Fruit fly (Drosophila melanogaster): ENCODE data around the gene CG10804.

The CG10804 gene

DNA sequence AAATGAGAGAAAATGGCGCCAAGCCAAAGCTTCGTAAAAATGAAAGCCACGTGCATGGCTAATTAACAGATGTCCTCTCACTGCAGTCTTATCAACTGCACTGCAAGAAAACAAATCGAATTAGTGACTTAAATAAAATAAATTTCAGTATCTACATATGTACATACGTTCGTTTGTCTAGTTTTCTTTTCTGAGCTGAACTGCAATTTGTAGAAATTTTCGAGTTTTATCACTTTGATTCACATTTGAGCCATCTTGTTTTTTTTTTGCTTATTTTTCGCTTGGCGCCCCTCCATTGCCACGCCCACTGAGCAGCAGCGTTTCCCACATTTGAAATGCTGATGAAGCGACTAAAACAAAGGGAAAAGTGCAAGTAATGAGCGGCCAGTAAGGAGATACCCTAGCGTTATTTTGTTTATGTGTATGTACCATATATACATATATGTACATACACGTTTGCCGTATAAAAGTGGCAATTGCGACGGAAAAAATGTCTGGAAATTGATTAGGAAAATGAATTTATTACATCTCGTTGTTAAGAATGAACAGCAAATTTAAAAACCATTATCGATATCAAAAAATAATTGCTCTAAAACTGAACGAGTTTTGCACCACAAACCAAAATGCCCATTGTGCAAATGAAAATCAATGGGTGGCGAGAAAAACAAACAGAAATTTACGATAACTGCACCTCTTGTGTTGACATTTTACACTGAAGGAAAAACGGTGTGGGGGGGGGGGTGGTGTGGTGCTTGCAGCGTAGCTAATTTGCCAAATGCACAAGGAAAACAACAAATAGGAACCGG is 34.2 kb downstream of the CG10804 start:
- TF ChIP-seq h (optimal IDR thresholded peaks at IDR 0.05) = no peak
- no peak for TF ChIP-seq Myc (optimal IDR thresholded peaks at IDR 0.05)
- TF ChIP-seq ttk (optimal IDR thresholded peaks at IDR 0.05) = no peak
- TF ChIP-seq Sin3A (optimal IDR thresholded peaks at IDR 0.05) = no peak

DNA sequence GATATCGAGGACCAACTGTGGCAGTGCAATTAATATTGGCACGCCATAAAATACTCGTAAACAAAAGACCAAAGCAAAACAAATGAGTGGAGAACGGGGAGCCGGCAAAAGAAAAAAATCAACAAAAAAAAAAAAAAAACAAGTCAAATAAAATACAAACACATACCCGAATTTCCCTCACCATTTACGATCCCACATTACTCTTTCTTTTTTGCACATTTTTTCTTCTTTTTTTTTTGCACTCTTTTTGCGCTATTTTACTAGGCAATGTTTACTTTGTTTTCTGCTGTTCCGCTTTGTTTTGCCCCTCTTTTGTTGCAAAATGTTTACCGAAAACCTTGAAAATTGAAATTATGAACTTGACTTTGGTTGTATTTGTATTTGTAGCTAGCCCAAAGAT is 35.5 kb downstream of the CG10804 start:
- TF ChIP-seq h (optimal IDR thresholded peaks at IDR 0.05) = no peak

DNA sequence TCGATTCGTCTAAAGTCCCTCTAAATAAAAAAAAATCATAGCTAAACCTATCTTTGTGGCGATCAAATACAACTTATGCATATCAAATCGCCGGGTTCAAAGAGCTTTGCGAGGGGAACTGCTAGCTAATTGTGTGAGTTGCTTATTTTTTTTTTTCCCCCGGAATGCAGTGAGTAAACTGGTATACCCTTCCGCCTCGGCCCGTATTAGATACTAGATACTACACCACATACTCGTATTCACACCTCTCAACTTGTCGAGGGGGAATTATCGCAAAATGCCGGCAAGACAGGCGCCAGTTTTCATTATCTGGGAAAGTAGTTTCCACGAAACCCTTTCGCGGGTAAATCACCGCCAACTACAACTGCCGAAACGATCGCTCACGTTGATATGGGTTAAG is 36.0 kb downstream of the CG10804 start:
- TF ChIP-seq h (optimal IDR thresholded peaks at IDR 0.05) (no peak), Myc (optimal IDR thresholded peaks at IDR 0.05) (no peak), Sin3A (optimal IDR thresholded peaks at IDR 0.05) (no peak), ttk (optimal IDR thresholded peaks at IDR 0.05) (no peak), psq (optimal IDR thresholded peaks at IDR 0.05) (no peak), insv (optimal IDR thresholded peaks at IDR 0.05) (no peak)

DNA sequence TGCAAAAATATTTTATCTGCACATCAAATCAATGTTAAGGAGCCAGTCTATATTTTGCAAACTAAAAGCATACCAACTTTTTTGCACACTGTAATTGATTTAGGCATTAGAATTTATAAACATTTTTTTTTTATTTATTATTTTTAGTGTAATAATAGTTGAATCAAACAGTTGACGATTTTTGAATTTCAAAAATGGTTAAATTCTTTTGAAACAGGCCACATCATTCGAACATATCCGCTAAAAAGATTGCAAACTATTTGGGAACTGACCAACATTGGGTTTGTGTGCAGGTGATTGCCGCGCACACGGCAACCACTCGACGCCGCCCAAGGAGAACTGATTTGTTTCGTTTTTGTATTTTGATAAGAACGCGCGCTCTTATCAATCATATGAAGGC is 37.3 kb downstream of the CG10804 start:
- no peak for TF ChIP-seq Myc (optimal IDR thresholded peaks at IDR 0.05)

DNA sequence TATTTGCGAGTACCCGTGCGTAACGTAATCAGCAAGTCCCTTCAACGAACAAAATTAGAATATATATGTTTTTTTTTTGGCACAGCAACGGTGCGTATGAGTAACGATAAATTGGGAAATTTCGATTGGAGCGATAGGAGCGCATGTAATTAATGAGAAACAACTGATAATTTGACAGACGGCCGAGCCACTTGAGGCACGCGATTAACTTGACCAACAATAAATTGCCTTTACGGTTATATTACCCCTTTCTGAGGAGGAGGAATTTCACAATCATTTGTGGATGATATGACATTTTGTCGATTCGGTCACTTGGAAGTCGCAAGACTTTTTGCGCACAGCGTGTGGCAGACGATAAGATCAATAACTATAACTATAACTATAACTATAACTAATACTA is 38.2 kb downstream of the CG10804 start:
- no peak for TF ChIP-seq psq (optimal IDR thresholded peaks at IDR 0.05)

DNA sequence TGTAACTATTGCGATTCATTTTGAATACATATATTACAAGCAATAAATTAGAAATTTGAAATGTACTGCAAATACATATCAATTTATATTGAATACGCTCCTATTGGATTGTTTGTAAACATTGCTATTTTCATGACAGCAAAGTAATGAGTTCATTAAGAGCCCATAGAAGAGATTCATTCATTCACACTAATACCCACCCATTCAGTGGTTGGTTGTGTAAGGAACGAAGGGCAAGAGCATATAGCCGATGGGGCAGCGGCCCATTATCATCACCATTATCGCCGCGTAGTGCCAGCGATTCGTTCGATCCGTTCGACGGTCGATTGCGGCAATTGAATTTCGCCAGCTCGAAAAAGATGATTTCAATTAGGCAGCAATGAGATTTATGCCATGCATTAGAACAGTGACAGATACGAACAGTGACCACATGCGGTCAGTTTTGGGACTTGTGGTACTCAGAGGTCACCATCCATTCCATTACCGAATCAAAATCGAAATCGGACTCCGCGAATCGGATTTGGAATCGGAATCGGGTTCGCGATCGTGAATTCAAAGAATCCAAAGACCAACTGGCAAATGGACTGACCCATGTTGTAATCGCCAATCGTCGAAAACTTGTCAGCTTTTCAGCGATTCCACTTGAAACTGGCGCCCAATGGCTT is 39.4 kb downstream of the CG10804 start:
- no peak for TF ChIP-seq h (optimal IDR thresholded peaks at IDR 0.05)
- no peak for TF ChIP-seq Sin3A (optimal IDR thresholded peaks at IDR 0.05)
- TF ChIP-seq psq (optimal IDR thresholded peaks at IDR 0.05) = no peak
- TF ChIP-seq insv (optimal IDR thresholded peaks at IDR 0.05) = no peak
- no peak for TF ChIP-seq ttk (optimal IDR thresholded peaks at IDR 0.05)
- TF ChIP-seq Myc (optimal IDR thresholded peaks at IDR 0.05) = no peak

DNA sequence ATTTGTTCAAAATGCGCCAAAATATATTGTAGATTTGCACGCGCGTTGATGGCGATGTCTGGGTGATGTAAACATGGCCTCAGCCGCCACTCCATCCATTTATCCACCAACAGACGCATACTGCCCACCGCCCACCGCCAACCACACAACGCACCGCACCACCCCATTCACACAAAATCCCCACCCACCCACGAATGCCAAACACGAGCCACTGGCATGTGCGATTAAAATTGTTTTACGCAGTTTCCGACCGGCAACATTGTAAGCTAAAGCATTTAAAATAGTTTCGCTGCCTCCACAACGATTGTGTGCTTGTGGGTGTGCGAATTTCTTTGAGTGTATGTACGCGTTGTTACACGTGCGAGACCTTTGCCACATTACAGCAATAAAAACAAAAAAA is 41.6 kb downstream of the CG10804 start:
- TF ChIP-seq Myc (optimal IDR thresholded peaks at IDR 0.05) = no peak
- TF ChIP-seq insv (optimal IDR thresholded peaks at IDR 0.05) = no peak
- TF ChIP-seq h (optimal IDR thresholded peaks at IDR 0.05) = no peak
- TF ChIP-seq Sin3A (optimal IDR thresholded peaks at IDR 0.05) = no peak
- no peak for TF ChIP-seq ttk (optimal IDR thresholded peaks at IDR 0.05)
- no peak for TF ChIP-seq psq (optimal IDR thresholded peaks at IDR 0.05)

DNA sequence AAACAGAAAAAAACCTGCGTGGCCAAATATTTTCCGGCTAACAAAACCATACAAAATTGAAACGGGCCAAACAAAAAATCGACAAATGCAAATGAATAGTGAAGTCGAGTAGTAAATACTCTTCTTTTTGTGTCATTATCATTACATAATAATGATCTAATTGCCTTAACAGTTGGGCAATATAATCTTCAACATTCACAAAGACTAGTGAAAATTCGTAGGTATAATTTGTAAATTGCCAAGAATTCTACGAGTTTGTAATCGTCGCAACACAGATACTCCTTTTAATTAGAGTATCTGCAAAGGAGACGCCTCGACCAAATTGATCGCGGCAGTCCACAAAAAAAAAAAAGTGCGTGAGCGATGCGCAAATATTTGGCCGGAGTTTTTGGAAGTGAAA is 44.6 kb downstream of the CG10804 start:
- TF ChIP-seq Sin3A (optimal IDR thresholded peaks at IDR 0.05) = no peak
- no peak for TF ChIP-seq psq (optimal IDR thresholded peaks at IDR 0.05)
- no peak for TF ChIP-seq ttk (optimal IDR thresholded peaks at IDR 0.05)
- TF ChIP-seq Myc (optimal IDR thresholded peaks at IDR 0.05) = no peak
- TF ChIP-seq insv (optimal IDR thresholded peaks at IDR 0.05) = no peak
- no peak for TF ChIP-seq h (optimal IDR thresholded peaks at IDR 0.05)

DNA sequence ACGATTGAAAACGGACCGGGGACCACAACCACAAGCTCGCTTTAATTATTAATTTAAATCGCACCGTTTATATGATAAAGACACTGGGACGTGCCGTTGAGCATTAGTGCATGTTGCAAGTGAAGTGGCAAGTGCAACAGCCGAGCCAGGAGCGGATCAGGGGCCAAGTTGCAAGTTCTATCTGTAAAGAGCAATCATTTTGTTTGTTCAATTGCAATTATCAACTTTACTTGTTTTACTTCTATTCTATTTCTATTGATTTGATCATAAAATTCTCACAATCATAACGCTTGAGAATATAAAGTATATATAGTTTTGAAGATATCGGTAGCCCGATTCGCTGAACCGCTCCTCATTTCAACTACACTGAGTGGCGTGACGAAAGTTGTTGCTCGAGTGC is 45.9 kb downstream of the CG10804 start:
- TF ChIP-seq Sin3A (optimal IDR thresholded peaks at IDR 0.05) (no peak), h (optimal IDR thresholded peaks at IDR 0.05) (no peak), ttk (optimal IDR thresholded peaks at IDR 0.05) (no peak), Myc (optimal IDR thresholded peaks at IDR 0.05) (no peak), insv (optimal IDR thresholded peaks at IDR 0.05) (no peak), psq (optimal IDR thresholded peaks at IDR 0.05) (no peak)

DNA sequence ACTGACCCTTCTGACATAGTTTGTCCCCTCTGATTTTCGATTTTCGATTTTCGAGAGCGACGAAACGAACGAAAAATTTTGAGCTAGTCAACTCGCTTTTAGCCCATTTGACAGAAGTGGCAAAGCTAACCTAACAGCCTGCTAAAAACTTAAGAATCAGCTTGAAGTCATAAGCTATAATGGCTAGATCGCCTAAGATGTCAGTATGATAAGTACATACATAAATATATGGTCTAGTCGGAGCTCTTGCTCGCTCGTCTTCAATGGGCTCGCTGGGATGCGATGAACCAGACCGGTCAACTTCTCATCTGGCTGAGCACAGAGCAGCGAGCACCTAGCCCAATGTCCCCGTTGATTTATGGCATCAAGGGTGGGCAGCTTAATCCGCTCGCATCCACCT is 46.4 kb downstream of the CG10804 start, which contains the start of gene CG14269:
Gene CG14269 (minus strand): TSS at position 101 of the 400 bp plus-strand sequence.
- TF ChIP-seq ttk (optimal IDR thresholded peaks at IDR 0.05) (no peak), psq (optimal IDR thresholded peaks at IDR 0.05) (no peak), insv (optimal IDR thresholded peaks at IDR 0.05) (no peak), Myc (optimal IDR thresholded peaks at IDR 0.05) (no peak), Sin3A (optimal IDR thresholded peaks at IDR 0.05) (no peak), h (optimal IDR thresholded peaks at IDR 0.05) (no peak)

DNA sequence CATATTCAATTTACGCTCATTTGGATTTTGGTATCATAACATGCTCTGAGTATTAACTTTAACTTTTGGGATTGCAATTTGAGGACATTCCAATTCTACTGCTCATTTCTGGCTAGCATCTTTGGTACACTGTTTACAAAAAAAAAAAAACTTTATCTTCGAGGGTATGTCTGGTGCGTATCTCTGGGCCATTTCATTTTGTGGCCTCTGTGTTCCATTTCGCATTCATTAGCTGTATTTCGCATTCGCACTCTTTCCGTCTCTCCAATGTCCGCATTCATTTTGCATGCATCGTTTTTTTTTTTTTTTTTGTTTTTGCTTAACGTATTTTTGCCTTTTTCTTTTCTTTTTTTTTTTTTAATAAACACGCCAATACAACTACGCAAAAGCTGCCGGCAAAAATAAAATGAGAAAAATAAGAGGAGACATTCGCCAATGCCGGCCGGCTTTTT is 48.5 kb downstream of the CG10804 start:
- TF ChIP-seq Sin3A (optimal IDR thresholded peaks at IDR 0.05) = no peak
- no peak for TF ChIP-seq ttk (optimal IDR thresholded peaks at IDR 0.05)
- no peak for TF ChIP-seq psq (optimal IDR thresholded peaks at IDR 0.05)
- TF ChIP-seq insv (optimal IDR thresholded peaks at IDR 0.05) = no peak
- TF ChIP-seq h (optimal IDR thresholded peaks at IDR 0.05) = no peak
- TF ChIP-seq Myc (optimal IDR thresholded peaks at IDR 0.05) = no peak

DNA sequence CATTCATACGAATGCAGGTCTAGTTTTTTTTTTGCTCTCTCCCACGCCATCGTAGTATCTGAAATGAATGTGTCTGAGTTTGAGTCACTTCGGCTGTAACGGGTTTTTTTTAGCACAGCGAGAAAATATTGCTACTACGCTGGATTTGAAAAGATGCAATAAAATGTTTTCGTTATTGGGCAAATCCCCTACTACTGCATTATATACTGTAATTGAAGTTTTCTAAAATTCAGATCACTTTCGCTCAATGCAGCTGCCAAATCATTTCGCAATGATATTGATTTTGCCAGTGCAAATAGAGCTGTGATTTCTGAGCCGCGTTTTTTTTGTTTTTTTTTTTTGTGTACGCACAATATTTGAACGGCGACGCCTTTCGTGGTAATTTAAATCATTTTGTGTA is 49.2 kb downstream of the CG10804 start:
- no peak for TF ChIP-seq Sin3A (optimal IDR thresholded peaks at IDR 0.05)
- TF ChIP-seq ttk (optimal IDR thresholded peaks at IDR 0.05) = no peak
- TF ChIP-seq Myc (optimal IDR thresholded peaks at IDR 0.05) = no peak
- TF ChIP-seq psq (optimal IDR thresholded peaks at IDR 0.05) = no peak
- TF ChIP-seq h (optimal IDR thresholded peaks at IDR 0.05) = no peak
- no peak for TF ChIP-seq insv (optimal IDR thresholded peaks at IDR 0.05)

DNA sequence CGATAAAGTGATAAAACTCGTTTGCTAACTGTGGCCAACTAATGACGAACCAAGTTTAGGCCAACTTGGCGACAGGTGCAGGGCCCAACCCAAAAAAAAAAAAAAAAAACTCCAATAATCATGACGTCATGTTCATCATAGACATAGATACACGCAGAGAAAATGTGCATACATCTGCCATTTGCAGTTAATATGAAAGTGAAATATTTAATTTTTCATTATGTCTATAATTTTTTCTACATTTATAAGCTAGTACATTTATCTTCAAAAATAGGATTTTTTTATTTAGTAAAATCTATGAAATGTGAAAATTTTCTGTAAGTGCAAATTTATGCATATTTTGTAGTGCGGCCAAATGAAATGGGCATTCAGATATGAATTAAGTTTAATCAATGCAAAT is 50.5 kb downstream of the CG10804 start:
- TF ChIP-seq h (optimal IDR thresholded peaks at IDR 0.05) = no peak
- TF ChIP-seq psq (optimal IDR thresholded peaks at IDR 0.05) = no peak
- no peak for TF ChIP-seq insv (optimal IDR thresholded peaks at IDR 0.05)
- no peak for TF ChIP-seq Sin3A (optimal IDR thresholded peaks at IDR 0.05)
- no peak for TF ChIP-seq Myc (optimal IDR thresholded peaks at IDR 0.05)
- no peak for TF ChIP-seq ttk (optimal IDR thresholded peaks at IDR 0.05)
